Worm (Caenorhabditis elegans): ENCODE data around the gene wdr-54.

Gene wdr-54

DNA sequence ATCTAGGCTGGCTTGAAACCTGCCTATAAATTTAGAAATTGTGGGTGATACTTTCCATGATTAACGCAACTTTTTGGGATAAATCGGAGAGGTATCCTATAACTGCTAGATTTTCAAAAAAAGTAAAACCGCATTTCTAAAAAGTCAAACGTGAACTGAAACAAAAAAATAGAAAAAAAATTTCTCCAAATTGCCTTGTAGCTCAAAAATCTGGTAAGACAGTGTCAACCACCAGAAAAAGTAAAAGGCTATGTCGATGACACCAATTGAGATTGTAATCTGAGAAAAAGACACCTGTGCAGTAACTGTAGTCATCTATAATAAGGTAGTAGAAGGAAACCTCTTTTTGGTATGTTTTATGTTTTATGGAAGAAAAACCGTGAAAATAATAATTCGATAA lies at the start of gene wdr-54:
Gene wdr-54 (plus strand): TSS at position 301 of the 400 bp plus-strand sequence.
- no peak for TF ChIP-seq unc-62 (GFP tag; optimal IDR thresholded peaks at IDR 0.05)

DNA sequence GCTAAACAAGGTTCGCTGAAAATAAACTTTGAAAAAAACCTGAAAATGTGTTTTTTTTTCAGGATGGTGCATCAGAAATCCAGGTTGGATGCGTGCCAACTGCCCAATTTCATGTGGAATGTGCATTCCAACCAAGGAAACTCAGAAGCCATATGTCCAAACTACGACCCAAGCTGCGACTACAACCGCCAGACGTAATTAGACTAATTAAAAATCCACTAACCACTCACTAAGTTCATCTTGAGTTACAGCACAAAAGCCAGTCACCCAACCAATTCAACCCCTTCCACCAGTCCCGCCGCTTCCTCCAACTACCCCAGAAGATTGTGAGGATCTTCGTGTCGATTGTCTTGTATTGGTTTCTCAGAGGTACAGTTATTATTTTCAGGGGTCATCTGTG lies 49.4 kb upstream of the wdr-54 start:
- TF ChIP-seq unc-62 (GFP tag; optimal IDR thresholded peaks at IDR 0.05): no peak

DNA sequence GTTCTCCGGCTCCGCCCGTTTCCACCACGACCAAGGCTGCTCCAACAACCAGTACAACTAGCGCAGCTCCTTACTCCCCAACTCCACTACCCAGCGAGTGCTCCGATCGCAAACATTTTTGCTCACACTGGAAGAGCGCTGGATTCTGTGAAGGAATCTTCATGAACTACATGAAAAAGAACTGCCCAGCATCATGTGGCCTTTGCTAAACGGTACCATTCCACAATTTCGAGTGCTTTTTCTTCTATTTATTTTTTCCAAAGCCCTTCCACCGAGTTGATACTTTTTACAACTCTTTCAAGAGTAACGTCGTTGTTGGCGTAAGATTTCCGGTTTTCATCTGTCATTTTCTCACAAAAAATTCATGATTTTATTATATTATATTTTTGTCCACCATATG lies 48.7 kb upstream of the wdr-54 start:
- TF ChIP-seq unc-62 (GFP tag; optimal IDR thresholded peaks at IDR 0.05): no peak

DNA sequence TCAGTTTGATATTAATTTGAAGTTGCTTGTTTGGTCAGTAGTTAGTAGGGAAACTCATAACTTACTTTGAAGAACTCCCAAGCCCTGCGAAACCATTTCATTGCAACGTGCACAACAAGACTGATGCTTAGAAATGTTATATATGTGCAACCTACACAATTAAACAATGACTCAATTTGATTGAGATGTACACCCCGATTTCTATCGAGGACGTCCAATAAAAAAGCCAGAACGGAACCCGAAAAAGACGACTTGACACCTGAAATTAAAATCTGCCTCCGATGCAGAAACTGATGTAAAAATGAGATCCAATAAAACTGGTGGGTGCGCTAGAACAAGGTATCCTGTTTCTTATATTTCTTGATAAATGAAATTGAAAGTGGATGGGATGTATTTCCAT lies 43.9 kb upstream of the wdr-54 start, which contains the start of gene T04G9.6:
Gene T04G9.6 (minus strand): TSS at position 101 of the 400 bp plus-strand sequence.
- no peak for TF ChIP-seq unc-62 (GFP tag; optimal IDR thresholded peaks at IDR 0.05)

DNA sequence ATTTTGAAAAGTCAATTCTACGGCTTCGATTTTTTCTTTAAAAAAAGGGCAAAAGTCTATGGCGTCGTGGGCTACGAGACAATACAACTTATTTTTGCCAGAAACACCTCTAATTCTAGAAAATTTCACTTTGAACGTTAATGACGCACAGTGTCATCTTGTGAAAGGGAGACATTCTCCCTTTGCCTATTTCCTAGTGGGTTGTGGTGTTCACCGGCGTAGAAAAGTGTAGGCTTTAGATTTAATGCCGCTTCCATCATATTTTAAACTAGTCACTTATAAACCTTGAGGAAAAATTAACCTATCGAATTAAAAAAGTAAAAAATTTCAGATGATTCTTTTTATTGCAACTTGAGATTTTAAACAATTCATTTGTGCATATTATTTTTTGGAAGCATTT lies 43.3 kb upstream of the wdr-54 start:
- TF ChIP-seq unc-62 (GFP tag; optimal IDR thresholded peaks at IDR 0.05): no peak

DNA sequence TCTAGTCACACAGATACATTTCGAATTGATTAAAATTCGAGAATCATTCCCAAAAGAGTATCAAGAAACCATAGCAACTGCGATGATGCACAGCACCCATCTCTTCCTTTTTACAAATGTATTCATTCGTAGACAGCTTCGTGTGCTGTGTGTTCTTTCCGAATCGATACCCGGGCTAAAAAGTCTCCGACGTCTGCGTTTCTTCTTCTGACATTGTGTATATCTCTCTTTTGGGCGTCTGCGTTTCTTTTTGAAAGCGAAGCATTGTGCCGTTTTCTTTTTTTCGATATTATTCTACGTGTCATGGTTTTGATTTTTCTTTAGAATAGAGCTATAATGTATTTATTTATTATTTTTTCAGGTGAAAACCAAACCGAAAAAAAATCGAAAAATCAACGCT lies 40.7 kb upstream of the wdr-54 start, which contains the start of gene attf-5:
Gene attf-5 (plus strand): TSS at position 362 of the 400 bp plus-strand sequence.
- no peak for TF ChIP-seq unc-62 (GFP tag; optimal IDR thresholded peaks at IDR 0.05)

DNA sequence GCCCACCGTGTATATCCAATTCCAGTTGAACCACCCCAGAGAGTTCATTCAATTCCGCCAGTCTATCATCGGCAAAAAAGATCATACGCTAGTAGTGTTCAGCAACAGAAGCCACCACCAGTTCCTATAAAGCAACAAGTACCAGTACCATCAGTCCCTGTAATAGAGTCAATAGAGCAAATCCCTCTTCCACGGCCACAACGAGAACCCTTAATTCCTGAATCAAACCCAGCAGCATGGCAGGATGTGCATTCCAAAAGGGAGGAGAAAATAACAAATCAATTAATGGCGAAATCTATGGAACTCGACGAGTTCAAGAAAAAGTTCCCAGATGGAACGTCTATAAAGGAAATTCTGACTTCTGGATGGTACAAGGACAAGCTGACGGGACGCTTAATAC lies 38.9 kb upstream of the wdr-54 start:
- no peak for TF ChIP-seq unc-62 (GFP tag; optimal IDR thresholded peaks at IDR 0.05)

DNA sequence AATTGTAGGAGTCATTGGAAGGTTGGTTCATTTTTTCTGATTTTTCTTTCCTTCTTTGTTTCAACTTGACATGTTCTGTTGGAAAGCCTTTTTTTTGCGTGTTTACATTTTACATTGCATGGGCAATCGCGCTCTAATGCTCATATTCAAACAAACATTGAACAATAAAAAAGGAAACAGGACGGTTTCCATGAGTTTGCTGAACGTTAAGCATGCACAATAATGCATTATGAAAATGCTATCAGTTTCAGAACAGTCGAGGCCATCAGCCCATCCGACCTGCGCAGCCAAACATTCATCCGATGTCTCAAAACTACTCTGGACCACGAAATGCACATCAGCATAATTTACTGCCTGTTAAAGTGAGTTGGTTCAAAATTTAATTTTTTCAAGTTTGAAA lies 38.1 kb upstream of the wdr-54 start:
- no peak for TF ChIP-seq unc-62 (GFP tag; optimal IDR thresholded peaks at IDR 0.05)

DNA sequence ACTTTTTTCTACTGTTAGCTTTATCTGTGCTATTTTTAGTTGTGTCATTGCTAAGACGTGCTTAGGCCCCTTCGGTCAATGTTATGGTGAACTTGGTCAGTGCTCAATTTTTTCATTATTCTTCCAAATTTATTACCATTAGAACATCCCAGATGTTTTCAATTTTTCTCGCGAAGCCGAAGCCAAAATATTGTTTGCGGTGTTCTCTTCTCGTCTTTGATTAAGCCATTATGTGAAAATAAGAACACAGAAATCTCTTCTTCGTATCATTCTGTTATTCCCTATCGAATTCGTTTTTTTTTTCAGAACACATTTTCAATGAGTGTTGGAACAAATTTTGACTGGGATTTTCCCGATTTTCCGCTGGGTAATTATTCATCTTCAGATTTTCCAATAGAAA lies 26.2 kb upstream of the wdr-54 start, which contains the start of gene gtr-1:
Gene gtr-1 (plus strand): TSS at position 301 of the 400 bp plus-strand sequence.
- no peak for TF ChIP-seq unc-62 (GFP tag; optimal IDR thresholded peaks at IDR 0.05)

DNA sequence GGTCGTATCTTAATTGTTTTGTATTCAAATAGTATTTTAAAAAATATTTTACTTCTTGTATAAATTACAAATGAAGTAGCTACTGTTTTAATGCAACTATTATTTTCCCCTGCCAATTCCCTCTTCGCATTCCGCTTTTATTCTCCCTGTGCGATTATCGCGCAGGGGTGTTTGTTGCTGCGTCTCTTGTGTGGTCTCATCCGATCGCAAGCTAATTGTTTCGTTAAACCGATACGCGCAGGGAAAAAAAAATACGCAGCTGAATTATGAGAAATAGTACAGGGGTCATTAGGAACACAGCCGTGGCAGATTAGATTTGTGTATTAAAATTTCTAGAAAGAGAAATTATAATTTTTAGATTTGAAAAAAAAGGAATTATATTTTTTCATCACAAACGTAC lies 22.2 kb upstream of the wdr-54 start:
- no peak for TF ChIP-seq unc-62 (GFP tag; optimal IDR thresholded peaks at IDR 0.05)

DNA sequence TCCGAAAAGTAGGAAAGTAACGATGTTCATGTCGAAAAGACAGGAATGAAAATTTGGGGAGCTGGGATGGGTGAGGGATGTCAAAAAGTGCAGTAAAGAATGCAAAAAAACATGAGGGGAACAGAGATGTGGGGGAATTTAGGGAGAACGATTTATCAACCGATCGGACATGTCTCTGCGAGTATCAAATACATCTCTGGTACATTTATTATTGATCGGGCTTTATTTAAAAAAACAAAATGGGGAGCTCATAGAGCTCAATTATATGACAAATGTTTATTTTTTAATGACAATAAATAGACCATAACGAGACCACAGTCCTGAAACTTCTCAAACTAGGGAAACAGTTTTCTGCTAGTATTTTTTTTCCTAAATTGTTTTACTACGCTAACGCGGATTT lies 18.0 kb upstream of the wdr-54 start, which contains the start of gene F25E2.2:
Gene F25E2.2 (minus strand): TSS at position 101 of the 400 bp plus-strand sequence.
- TF ChIP-seq unc-62 (GFP tag; optimal IDR thresholded peaks at IDR 0.05): no peak

DNA sequence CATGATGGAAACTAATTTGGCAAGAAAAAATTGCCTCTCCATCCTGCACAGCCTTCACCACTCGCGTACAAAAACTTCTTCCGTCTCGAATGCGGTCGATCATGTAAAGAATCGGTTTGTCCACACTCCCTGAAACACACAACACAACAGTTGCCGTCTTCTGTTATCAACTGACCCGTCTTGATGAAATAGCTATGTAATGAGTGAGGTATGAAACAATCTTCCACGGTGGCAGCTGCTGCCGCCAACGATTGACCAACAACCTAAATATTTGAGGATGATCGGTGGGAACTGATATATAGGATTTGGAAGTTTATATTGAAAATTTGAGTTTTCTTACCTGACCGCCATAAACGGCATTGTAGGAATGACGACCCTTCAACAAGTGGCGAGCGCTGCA lies 16.4 kb upstream of the wdr-54 start:
- TF ChIP-seq unc-62 (GFP tag; optimal IDR thresholded peaks at IDR 0.05): no peak

DNA sequence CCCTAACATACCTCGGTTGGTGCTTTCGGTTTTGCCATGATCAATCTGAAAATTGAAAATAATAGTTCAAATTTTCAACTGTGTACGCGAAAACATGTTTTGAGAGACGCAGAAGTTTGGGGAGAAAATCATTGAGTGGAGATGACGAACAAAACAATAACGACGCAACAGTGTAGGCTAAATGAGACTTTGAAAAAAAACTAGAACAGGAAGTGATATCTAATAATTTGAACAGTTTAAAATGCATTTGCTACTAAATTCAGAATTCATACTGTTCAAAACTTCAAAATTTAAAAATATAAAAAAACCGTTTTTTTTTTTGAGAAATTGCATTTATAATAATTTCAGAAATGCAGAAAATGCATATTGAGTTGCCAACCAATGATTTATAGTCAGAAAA lies 15.6 kb upstream of the wdr-54 start, which contains the start of gene F25E2.3:
Gene F25E2.3 (minus strand): TSS at position 101 of the 400 bp plus-strand sequence.
- no peak for TF ChIP-seq unc-62 (GFP tag; optimal IDR thresholded peaks at IDR 0.05)

DNA sequence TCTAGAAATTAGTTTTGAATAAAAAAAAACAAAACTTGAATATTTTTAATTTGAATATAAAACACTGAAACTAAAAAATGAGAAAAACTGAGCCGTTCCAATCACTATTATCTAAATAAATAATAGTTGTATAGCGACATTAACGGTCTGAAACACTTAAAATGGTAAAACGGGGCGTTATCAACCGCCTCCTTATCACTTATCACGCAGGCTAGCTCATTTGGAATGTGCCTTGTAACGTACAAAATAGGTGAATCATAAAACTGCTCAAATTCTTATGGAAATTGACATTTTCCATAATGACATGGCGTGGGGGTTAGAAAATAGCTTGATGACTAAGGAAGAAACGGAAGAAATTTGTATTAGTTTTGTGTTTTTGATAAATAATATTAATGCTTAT lies 12.8 kb upstream of the wdr-54 start, which contains the start of gene ifd-2:
Gene ifd-2 (minus strand): TSS at position 1 of the 400 bp plus-strand sequence.
- TF ChIP-seq unc-62 (GFP tag; optimal IDR thresholded peaks at IDR 0.05): no peak

DNA sequence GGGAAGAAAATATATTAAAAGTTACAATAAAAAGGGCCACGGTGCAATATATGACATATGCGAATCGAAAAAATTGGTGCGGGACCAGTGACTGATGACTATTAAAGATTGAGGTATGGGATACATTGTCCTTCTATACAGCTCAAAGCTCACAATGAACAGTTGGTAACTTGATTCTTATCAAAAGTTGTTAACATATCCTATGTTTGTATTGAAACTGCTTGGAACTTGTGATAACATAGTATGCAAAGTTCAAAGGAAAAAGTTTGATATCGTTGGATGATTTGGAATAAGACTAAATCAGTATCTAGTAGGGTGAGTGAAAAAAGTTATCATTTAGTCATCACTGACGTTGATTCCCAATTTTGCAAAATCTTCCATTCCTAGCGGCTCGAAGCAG lies 10.7 kb upstream of the wdr-54 start:
- no peak for TF ChIP-seq unc-62 (GFP tag; optimal IDR thresholded peaks at IDR 0.05)

DNA sequence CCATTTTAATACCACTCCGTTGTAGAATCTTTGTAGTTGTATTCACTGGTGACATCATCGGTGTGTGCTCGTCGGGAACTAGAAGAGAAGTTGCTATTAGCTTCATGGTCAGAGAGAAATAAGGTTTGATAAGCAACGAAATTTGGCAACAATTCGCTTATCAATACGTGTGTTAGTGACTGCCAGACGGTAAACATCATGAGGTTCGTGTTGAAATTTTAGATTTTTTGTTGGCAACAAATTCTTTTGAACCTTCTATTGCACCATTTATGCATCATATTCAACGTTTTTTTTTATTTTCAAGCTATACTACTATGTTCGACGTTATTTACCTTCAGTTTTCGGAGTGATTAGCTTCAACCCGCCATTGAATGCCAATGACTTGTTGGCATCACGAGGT lies 5.0 kb upstream of the wdr-54 start:
- TF ChIP-seq unc-62 (GFP tag; optimal IDR thresholded peaks at IDR 0.05): no peak

DNA sequence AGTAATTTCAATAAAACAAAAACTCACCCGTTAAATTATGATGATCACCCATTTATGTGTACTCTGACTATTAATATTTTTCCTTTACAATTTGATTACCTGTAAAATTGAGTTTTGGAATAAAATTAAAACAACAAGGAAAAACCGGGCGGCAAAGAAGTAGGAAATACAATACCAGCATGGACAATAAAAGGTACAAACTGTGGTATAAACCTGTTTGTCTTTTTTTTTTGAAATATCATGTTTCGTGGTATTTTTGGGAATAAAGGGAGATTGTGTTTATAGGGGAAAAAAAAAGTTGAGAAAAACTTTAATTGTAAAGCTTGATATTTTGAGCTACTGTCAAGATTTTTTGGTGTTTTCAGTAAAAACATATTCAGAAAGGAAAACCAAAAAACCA lies 3.3 kb upstream of the wdr-54 start, which contains the start of gene daf-3:
Gene daf-3 (minus strand): TSS at position 101 of the 400 bp plus-strand sequence.
- no peak for TF ChIP-seq unc-62 (GFP tag; optimal IDR thresholded peaks at IDR 0.05)

DNA sequence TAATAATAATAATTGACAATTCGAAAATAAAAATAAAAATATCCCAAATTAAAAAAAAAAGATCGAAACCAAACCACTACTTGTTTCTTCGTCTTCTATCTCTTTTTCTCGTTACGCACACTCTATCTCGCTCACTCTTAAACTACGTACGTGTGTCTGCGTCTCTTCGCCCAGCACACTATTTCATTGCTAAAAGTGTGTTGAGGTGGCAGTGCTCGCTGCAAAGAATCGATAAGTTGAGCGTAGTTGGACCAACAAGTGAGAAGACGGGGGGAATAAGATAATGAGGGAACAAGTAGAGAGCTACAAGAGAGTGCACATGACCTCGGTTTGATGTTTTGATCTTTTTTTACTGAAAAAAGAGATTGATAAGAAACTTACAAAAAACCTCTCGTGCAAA lies 2.8 kb upstream of the wdr-54 start:
- TF ChIP-seq unc-62 (GFP tag; optimal IDR thresholded peaks at IDR 0.05): no peak
